Fruit fly (Drosophila melanogaster) whole organism, embryonic: ENCODE data around the gene CG3198.

ENCODE experiments used
- ATbp ChIP-seq: fragments of 200-800 bp; sonication (Bioruptor generic); optimal IDR thresholded peaks from 2 replicates; lab custom pipeline; 2017; ENCODE audit warnings: missing biosample characterization, mild to moderate bottlenecking, missing genetic modification characterization, missing genetic modification reagents
- Ada2b ChIP-seq: fragments of 200-800 bp; sonication (Bioruptor generic); IDR thresholded peaks from 2 replicates; pipeline ENCODE4 v1.3.6; 2022; ENCODE audit warnings: missing biosample characterization, missing genetic modification characterization
- Asciz ChIP-seq: fragments of 200-800 bp; sonication (Bioruptor generic); optimal IDR thresholded peaks from 2 replicates; lab custom pipeline; 2017; ENCODE audit warnings: missing biosample characterization, mild to moderate bottlenecking, missing genetic modification characterization, missing genetic modification reagents
- Awh ChIP-seq: fragments of 200-800 bp; sonication (Bioruptor generic); IDR thresholded peaks from 2 replicates; pipeline ENCODE4, ENCODE4 v1.3.6; 2022; ENCODE audit warnings: missing biosample characterization, missing genetic modification characterization
- BEAF-32 ChIP-seq: fragments of 200-800 bp; sonication (Bioruptor generic); optimal IDR thresholded peaks from 3 replicates; lab custom pipeline; 2017; ENCODE audit warnings: missing biosample characterization, missing genetic modification characterization, mild to moderate bottlenecking, moderate library complexity, missing genetic modification reagents
- Blimp-1 ChIP-seq: fragments of 200-800 bp; sonication (Bioruptor generic); optimal IDR thresholded peaks from 3 replicates; lab custom pipeline; 2018; ENCODE audit warnings: missing biosample characterization, missing genetic modification characterization, mild to moderate bottlenecking, moderate library complexity, missing genetic modification reagents
- CG10654 ChIP-seq: fragments of 200-800 bp; sonication (Bioruptor generic); optimal IDR thresholded peaks from 2 replicates; lab custom pipeline; 2016; ENCODE audit warnings: missing biosample characterization, missing genetic modification characterization
- CG11247 ChIP-seq: fragments of 200-800 bp; sonication (Bioruptor generic); IDR thresholded peaks from 2 replicates; pipeline ENCODE4 v1.3.6; 2022; ENCODE audit warnings: missing biosample characterization, missing genetic modification characterization
- CG13287 ChIP-seq: fragments of 200-800 bp; sonication (Bioruptor generic); IDR thresholded peaks from 2 replicates; pipeline ENCODE4 v1.3.6; 2022; ENCODE audit warnings: missing biosample characterization, missing genetic modification characterization; ENCODE audit not compliant: partially characterized antibody
- CG14710 ChIP-seq: fragments of 200-800 bp; sonication (Bioruptor generic); optimal IDR thresholded peaks from 3 replicates; lab custom pipeline; 2019; ENCODE audit warnings: missing biosample characterization, mild to moderate bottlenecking, missing genetic modification characterization, moderate library complexity
- CG14860 ChIP-seq: fragments of 200-800 bp; sonication (Bioruptor generic); IDR thresholded peaks from 3 replicates; pipeline ENCODE4 v1.3.6; 2022; ENCODE audit warnings: missing biosample characterization, missing genetic modification characterization; ENCODE audit not compliant: partially characterized antibody
- CG15601 ChIP-seq: fragments of 200-800 bp; sonication (Bioruptor generic); optimal IDR thresholded peaks from 3 replicates; lab custom pipeline; 2019; ENCODE audit warnings: missing biosample characterization, mild to moderate bottlenecking, missing genetic modification characterization, moderate library complexity
- CG2120 ChIP-seq: fragments of 200-800 bp; sonication (Bioruptor generic); optimal IDR thresholded peaks from 3 replicates; lab custom pipeline; 2016; ENCODE audit warnings: missing biosample characterization, missing genetic modification characterization
- CG2199 ChIP-seq: fragments of 200-800 bp; sonication (Bioruptor generic); IDR thresholded peaks from 3 replicates; pipeline ENCODE4 v1.3.6; 2022; ENCODE audit warnings: missing biosample characterization, missing genetic modification characterization
- CG31224 ChIP-seq: fragments of 200-800 bp; sonication (Bioruptor generic); IDR thresholded peaks from 2 replicates; pipeline ENCODE4 v1.3.6; 2022; ENCODE audit warnings: missing biosample characterization, missing genetic modification characterization
- CG31441 ChIP-seq: fragments of 200-800 bp; sonication (Bioruptor generic); IDR thresholded peaks from 2 replicates; pipeline ENCODE4 v1.3.6; 2022; ENCODE audit warnings: missing biosample characterization, missing genetic modification characterization
- CG33213 ChIP-seq: fragments of 200-800 bp; sonication (Bioruptor generic); optimal IDR thresholded peaks from 3 replicates; lab custom pipeline; 2016; ENCODE audit warnings: missing biosample characterization, missing genetic modification characterization
- CG4617 ChIP-seq: fragments of 200-800 bp; sonication (Bioruptor generic); optimal IDR thresholded peaks from 3 replicates; lab custom pipeline; 2016; ENCODE audit warnings: missing biosample characterization, missing genetic modification characterization, borderline replicate concordance
- CG6689 ChIP-seq: fragments of 200-800 bp; sonication (Bioruptor generic); IDR thresholded peaks from 2 replicates; pipeline ENCODE4 v1.3.6; 2022; ENCODE audit warnings: missing biosample characterization, missing genetic modification characterization
- CG6791 ChIP-seq: fragments of 200-800 bp; sonication (Bioruptor generic); IDR thresholded peaks from 3 replicates; pipeline ENCODE4 v1.3.6; 2022; ENCODE audit warnings: missing biosample characterization, missing genetic modification characterization; ENCODE audit not compliant: partially characterized antibody
- CG9932 ChIP-seq: fragments of 200-800 bp; sonication (Bioruptor generic); IDR thresholded peaks from 2 replicates; pipeline ENCODE4 v1.3.6; 2022; ENCODE audit warnings: missing biosample characterization, missing genetic modification characterization
- D19B ChIP-seq: fragments of 200-800 bp; sonication (Bioruptor generic); optimal IDR thresholded peaks from 2 replicates; lab custom pipeline; 2017; ENCODE audit warnings: missing biosample characterization, mild to moderate bottlenecking, missing genetic modification characterization
- Dp ChIP-seq: fragments of 200-800 bp; sonication (Bioruptor generic); optimal IDR thresholded peaks from 2 replicates; lab custom pipeline; 2018; ENCODE audit warnings: missing biosample characterization, mild to moderate bottlenecking, missing genetic modification characterization, moderate library complexity
- HLH4C ChIP-seq: fragments of 200-800 bp; sonication (Bioruptor generic); IDR thresholded peaks from 3 replicates; pipeline ENCODE4 v1.3.6; 2022; ENCODE audit warnings: missing biosample characterization, missing genetic modification characterization; ENCODE audit not compliant: partially characterized antibody
- Lhr ChIP-seq: fragments of 200-800 bp; sonication (Bioruptor generic); optimal IDR thresholded peaks from 3 replicates; lab custom pipeline; 2017; ENCODE audit warnings: mild to moderate bottlenecking, missing biosample characterization, missing genetic modification reagents, missing genetic modification characterization
- Opbp ChIP-seq: fragments of 200-800 bp; sonication (Bioruptor generic); IDR thresholded peaks from 3 replicates; pipeline ENCODE4 v1.3.6; 2022; ENCODE audit warnings: missing biosample characterization, missing genetic modification characterization; ENCODE audit not compliant: partially characterized antibody
- PHDP ChIP-seq: fragments of 200-800 bp; sonication (Bioruptor generic); optimal IDR thresholded peaks from 3 replicates; lab custom pipeline; 2018; ENCODE audit warnings: missing biosample characterization, mild to moderate bottlenecking, missing genetic modification characterization, moderate library complexity
- Scr ChIP-seq: fragments of 200-800 bp; sonication (Bioruptor generic); IDR thresholded peaks from 2 replicates; pipeline ENCODE4 v1.3.6; 2022; ENCODE audit warnings: missing biosample characterization, missing genetic modification characterization; ENCODE audit not compliant: partially characterized antibody
- Side ChIP-seq: fragments of 200-800 bp; sonication (Bioruptor generic); optimal IDR thresholded peaks from 2 replicates; lab custom pipeline; 2016; ENCODE audit warnings: missing biosample characterization, missing genetic modification characterization
- Usf ChIP-seq: fragments of 200-800 bp; sonication (Bioruptor generic); optimal IDR thresholded peaks from 2 replicates; lab custom pipeline; 2017; ENCODE audit warnings: missing genotype, missing biosample characterization, missing genetic modification characterization
- amos ChIP-seq: fragments of 200-800 bp; sonication (Bioruptor generic); IDR thresholded peaks from 2 replicates; pipeline ENCODE4 v1.3.6; 2022; ENCODE audit warnings: missing biosample characterization, missing genetic modification characterization; ENCODE audit not compliant: partially characterized antibody
- cg ChIP-seq: fragments of 200-800 bp; sonication (Bioruptor generic); optimal IDR thresholded peaks from 3 replicates; lab custom pipeline; 2019; ENCODE audit warnings: missing biosample characterization, mild to moderate bottlenecking, missing genetic modification characterization, moderate library complexity
- chinmo ChIP-seq: fragments of 200-800 bp; sonication (Bioruptor generic); IDR thresholded peaks from 4 replicates; pipeline ENCODE4 v1.3.6; 2022; ENCODE audit warnings: missing biosample characterization, missing genetic modification characterization; ENCODE audit not compliant: partially characterized antibody
- ewg ChIP-seq: fragments of 200-800 bp; sonication (Bioruptor generic); optimal IDR thresholded peaks from 3 replicates; lab custom pipeline; 2017; ENCODE audit warnings: mild to moderate bottlenecking, missing biosample characterization, missing genetic modification reagents, missing genetic modification characterization
- fu2 ChIP-seq: fragments of 200-800 bp; sonication (Bioruptor generic); optimal IDR thresholded peaks from 2 replicates; lab custom pipeline; 2016; ENCODE audit warnings: missing biosample characterization, missing genetic modification characterization
- gce ChIP-seq: fragments of 200-800 bp; sonication (Bioruptor generic); IDR thresholded peaks from 3 replicates; pipeline ENCODE4 v1.3.6; 2022; ENCODE audit warnings: missing biosample characterization, missing genetic modification characterization
- hbn ChIP-seq: fragments of 200-800 bp; sonication (Bioruptor generic); IDR thresholded peaks from 2 replicates; pipeline ENCODE4 v1.3.6; 2022; ENCODE audit warnings: missing biosample characterization, missing genetic modification characterization; ENCODE audit not compliant: partially characterized antibody
- hth ChIP-seq: fragments of >200 bp; optimal IDR thresholded peaks from 2 replicates; lab custom pipeline; 2017; ENCODE audit warnings: inconsistent platforms
- jigr1 ChIP-seq: fragments of 200-800 bp; sonication (Bioruptor generic); IDR thresholded peaks from 3 replicates; pipeline ENCODE4 v1.3.6; 2022; ENCODE audit warnings: missing biosample characterization, missing genetic modification characterization
- ken ChIP-seq: fragments of 200-800 bp; sonication (Bioruptor generic); IDR thresholded peaks from 3 replicates; pipeline ENCODE4 v1.3.6; 2022; ENCODE audit warnings: missing biosample characterization, missing genetic modification characterization
- lov ChIP-seq, 2 experiments: fragments of 200-800 bp in 1 of 2; fragments of >200 bp in 1 of 2; sonication (Bioruptor generic) in 1 of 2; IDR thresholded peaks in 1 of 2; optimal IDR thresholded peaks in 1 of 2; 2 replicates in 1 of 2; 3 replicates in 1 of 2; pipeline versions ENCODE4 v1.3.6 to Lab custom; 2017 to 2022; ENCODE audit warnings: missing biosample characterization in 1 of 2, missing genetic modification characterization in 1 of 2
- mam ChIP-seq: fragments of 200-800 bp; sonication (Bioruptor generic); optimal IDR thresholded peaks from 3 replicates; lab custom pipeline; 2016; ENCODE audit warnings: missing biosample characterization, missing genetic modification characterization
- oc ChIP-seq: fragments of 200-800 bp; sonication (Bioruptor generic); optimal IDR thresholded peaks from 2 replicates; lab custom pipeline; 2018; ENCODE audit warnings: missing biosample characterization, mild to moderate bottlenecking, missing genetic modification characterization, moderate library complexity
- pfk ChIP-seq: fragments of 200-800 bp; sonication (Bioruptor generic); optimal IDR thresholded peaks from 2 replicates; lab custom pipeline; 2018; ENCODE audit warnings: missing biosample characterization, mild to moderate bottlenecking, missing genetic modification characterization, moderate library complexity
- psq ChIP-seq: fragments of 200-800 bp; sonication (Bioruptor generic); optimal IDR thresholded peaks from 2 replicates; lab custom pipeline; 2017; ENCODE audit warnings: missing biosample characterization, missing genetic modification characterization
- pzg ChIP-seq: fragments of 200-800 bp; sonication (Bioruptor generic); optimal IDR thresholded peaks from 3 replicates; lab custom pipeline; 2018; ENCODE audit warnings: missing biosample characterization, mild to moderate bottlenecking, missing genetic modification characterization, moderate library complexity
- sqz ChIP-seq: fragments of 200-800 bp; sonication (Bioruptor generic); optimal IDR thresholded peaks from 3 replicates; lab custom pipeline; 2018; ENCODE audit warnings: missing biosample characterization, mild to moderate bottlenecking, missing genetic modification characterization
- stwl ChIP-seq: fragments of 200-800 bp; sonication (Bioruptor generic); optimal IDR thresholded peaks from 3 replicates; lab custom pipeline; 2018; ENCODE audit warnings: missing biosample characterization, mild to moderate bottlenecking, missing genetic modification characterization, moderate library complexity
- twi ChIP-seq: fragments of 200-800 bp; optimal IDR thresholded peaks from 2 replicates; lab custom pipeline; 2019; ENCODE audit warnings: missing biosample characterization, mild to moderate bottlenecking, missing genetic modification characterization, moderate library complexity

The CG3198 gene

DNA sequence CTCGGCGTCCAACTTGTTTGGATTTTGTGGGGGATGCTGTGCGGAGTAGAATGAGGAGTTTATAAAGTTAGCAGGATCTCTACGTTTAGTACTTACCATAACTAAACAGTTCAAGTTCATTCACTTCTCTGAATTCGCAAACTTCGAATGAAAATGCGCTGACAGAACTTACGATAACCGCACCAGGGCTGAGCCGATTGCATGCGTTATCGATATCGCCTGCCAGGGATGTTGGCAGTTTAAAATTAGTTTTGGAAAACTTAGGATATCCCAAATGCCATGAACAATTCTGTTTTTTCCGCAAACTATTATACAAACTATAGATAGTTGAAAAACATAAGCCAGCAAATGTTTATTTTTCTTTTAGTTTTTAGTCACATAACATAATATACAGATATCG lies 13.5 kb upstream of the CG3198 start, which contains the start of gene CG44303 (continued):
- TF ChIP-seq CG2120: no peak
- TF ChIP-seq CG31224 (GFP tag; lab: Robert Waterston, UW): no peak
- TF ChIP-seq PHDP (tag; lab: Kevin White, UChicago): no peak
- TF ChIP-seq Ada2b (GFP tag; lab: Robert Waterston, UW): no peak
- no peak for TF ChIP-seq CG14710
- no peak for TF ChIP-seq ewg
- no peak for TF ChIP-seq jigr1 (GFP tag; lab: Robert Waterston, UW)
- no peak for TF ChIP-seq CG11247 (GFP tag; lab: Robert Waterston, UW)
- TF ChIP-seq oc (tag; lab: Kevin White, UChicago): no peak
- peak; percentile 43; the same call in 1 of the 2 replicates for TF ChIP-seq Scr
- TF ChIP-seq lov (optimal IDR thresholded peaks at IDR 0.05; lab: Kevin White, UChicago): no peak
- no peak for TF ChIP-seq lov (GFP tag; IDR thresholded peaks at IDR 0.05; lab: Robert Waterston, UW)
- no peak for TF ChIP-seq Side
- TF ChIP-seq ATbp (GFP tag; lab: Kevin White, UChicago): no peak
- no peak for TF ChIP-seq cg
- peak; percentile 28 for TF ChIP-seq pzg (GFP tag; lab: Kevin White, UChicago)
- TF ChIP-seq chinmo: 0 out of 4 replicates have a peak, but pooled peaks have one; percentile 11
- TF ChIP-seq CG31441 (GFP tag; lab: Robert Waterston, UW): no peak
- TF ChIP-seq CG33213 (GFP tag; lab: Kevin White, UChicago): no peak
- no peak for TF ChIP-seq hth (lab: Kevin White, UChicago)
- no peak for TF ChIP-seq CG6689 (GFP tag; lab: Robert Waterston, UW)
- TF ChIP-seq amos (GFP tag; lab: Robert Waterston, UW): peak; percentile 61; the same call in 1 of the 2 replicates
- TF ChIP-seq CG9932: no peak
- TF ChIP-seq ken: no peak
- peak; percentile 71 for TF ChIP-seq Dp (GFP tag; lab: Kevin White, UChicago)
- TF ChIP-seq HLH4C (GFP tag; lab: Robert Waterston, UW): peak; percentile 80
- TF ChIP-seq CG6791 (GFP tag; lab: Robert Waterston, UW): peak; percentile 82
- no peak for TF ChIP-seq Asciz (GFP tag; lab: Kevin White, UChicago)
- TF ChIP-seq stwl (tag; lab: Kevin White, UChicago): peak; percentile 31
- TF ChIP-seq BEAF-32 (GFP tag; lab: Kevin White, UChicago): peak; percentile 30
- no peak for TF ChIP-seq hbn
- no peak for TF ChIP-seq CG15601 (tag; lab: Kevin White, UChicago)
- no peak for TF ChIP-seq Usf (GFP tag; lab: Kevin White, UChicago)
- no peak for TF ChIP-seq gce (GFP tag; lab: Robert Waterston, UW)
- TF ChIP-seq fu2 (GFP tag; lab: Kevin White, UChicago): no peak
- TF ChIP-seq Opbp (GFP tag; lab: Robert Waterston, UW): peak; percentile 69; the same call in 2 of the 3 replicates
- no peak for TF ChIP-seq D19B (GFP tag; lab: Kevin White, UChicago)
- no peak for TF ChIP-seq pfk (GFP tag; lab: Kevin White, UChicago)
- TF ChIP-seq CG4617 (GFP tag; lab: Kevin White, UChicago): no peak
- peak; percentile 44; the same call in 1 of the 2 replicates for TF ChIP-seq CG13287 (GFP tag; lab: Robert Waterston, UW)
- no peak for TF ChIP-seq Lhr
- no peak for TF ChIP-seq mam
- TF ChIP-seq CG10654 (GFP tag; lab: Kevin White, UChicago): no peak
- TF ChIP-seq Awh: no peak
- TF ChIP-seq CG2199 (GFP tag; lab: Robert Waterston, UW): no peak
- TF ChIP-seq Blimp-1 (GFP tag; lab: Kevin White, UChicago): no peak
- TF ChIP-seq twi: no peak
- no peak for TF ChIP-seq psq
- TF ChIP-seq CG14860 (GFP tag; lab: Robert Waterston, UW): peak; percentile 69
- TF ChIP-seq sqz: no peak
